Worm (Caenorhabditis elegans): ENCODE results near the gene C33B4.4.

Gene C33B4.4

DNA sequence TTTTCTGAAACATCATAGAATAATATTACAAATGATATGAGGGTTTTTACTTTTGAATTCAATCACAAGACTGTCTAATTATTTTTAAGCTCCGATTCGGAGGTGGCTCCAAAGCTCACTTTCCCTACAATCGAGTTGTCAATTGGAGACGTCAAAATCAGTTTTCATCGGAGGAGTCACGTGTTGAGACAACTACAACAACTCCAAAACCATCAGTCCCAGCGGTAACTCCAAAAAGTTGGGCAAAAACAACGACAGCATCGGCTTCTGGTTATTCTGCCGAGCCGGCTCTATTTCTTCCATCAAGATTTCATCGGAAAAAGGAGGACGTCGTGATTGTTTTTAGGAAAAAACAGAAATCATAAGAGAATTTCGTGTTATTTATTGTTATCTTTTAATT is 857 bp upstream of the C33B4.4 start:
- TF ChIP-seq unc-62 (GFP tag; optimal IDR thresholded peaks at IDR 0.05), result no peak

DNA sequence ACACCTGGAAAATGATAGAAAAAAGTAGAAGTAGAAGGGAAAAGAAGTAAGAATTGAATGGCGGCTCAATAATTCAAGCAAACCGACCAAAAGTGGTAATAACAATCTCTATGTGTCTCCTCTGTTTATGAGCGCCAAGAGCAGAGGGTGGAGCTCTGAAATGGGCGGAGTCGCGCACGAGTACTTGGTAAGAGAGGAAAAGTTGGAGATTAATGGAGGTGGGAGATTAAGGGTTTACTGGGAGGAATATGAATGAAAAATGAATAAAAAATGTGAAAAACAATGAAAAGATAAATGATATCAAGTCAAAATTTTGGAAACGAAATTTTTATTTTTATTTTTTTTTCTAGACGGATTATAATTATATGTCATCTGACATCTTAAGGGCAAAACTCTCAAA is 5.5 kb downstream of the C33B4.4 start:
- no peak for TF ChIP-seq unc-62 (GFP tag; optimal IDR thresholded peaks at IDR 0.05)

DNA sequence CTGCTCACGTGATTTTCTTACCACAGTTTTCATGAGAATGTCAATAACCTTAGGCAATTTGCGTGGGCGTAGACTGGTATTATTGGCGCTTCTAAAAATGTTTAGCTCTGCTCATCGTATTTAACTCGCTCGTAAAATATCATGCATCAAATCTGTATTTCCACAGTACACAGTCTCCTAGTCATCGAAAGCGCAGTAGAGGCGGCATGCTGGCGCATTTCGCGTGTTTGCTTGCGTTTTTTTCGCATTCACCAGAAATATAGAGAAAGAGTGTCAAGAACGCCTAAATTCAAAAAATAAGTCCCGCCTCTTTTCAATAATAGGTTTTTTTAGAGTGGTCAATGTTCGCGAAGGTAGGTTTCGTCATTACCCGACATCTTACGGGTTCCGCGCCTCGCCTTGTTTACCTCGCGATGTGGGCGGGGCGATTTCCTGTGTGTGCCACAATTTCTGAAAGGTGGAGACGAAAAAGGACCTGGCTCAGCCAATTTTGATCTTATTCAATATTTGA is 6.6 kb downstream of the C33B4.4 start:
- TF ChIP-seq unc-62 (GFP tag; optimal IDR thresholded peaks at IDR 0.05), result no peak

DNA sequence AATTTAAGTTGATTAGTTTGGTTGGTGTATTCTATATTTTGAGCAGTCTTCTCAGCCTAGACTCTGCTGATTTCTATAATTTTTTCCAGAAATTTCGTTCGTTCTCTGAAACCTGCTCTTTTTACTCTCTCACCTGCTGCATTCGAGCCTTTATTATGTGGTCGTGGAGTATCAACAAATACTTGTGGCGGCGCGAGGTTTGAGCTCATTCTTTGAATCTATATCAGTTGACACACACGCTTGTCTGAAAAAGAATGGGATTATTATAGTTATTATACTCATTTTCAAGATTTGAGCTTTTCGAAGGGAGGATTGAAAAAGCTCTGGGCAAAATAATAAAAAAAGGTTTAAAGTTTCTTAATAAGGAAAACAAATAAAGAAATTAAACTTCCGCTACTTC is 7.2 kb downstream of the C33B4.4 start:
- TF ChIP-seq unc-62 (GFP tag; optimal IDR thresholded peaks at IDR 0.05), result no peak

DNA sequence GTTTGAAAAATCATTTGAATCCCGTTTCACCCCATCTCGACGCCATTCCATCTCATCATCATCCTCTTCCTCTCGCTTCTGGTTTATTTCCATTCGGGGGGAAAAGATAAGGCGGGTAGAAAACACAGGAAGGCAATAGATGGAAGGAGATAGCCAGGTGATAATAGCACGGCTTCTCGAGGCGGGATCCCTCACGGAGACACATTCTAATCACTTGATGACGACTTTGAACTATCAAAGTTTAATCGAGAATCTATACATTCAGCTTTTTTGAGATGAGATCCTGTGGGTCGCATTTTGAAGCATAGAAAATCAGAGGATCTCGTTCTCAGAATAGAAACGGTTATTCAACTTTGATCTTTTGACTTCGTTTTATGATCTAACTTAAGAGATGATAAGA is 11.3 kb downstream of the C33B4.4 start, which contains the start of gene C33B4.2:
Gene C33B4.2 (minus strand): TSS at position 165 of the 400 bp plus-strand sequence.
- TF ChIP-seq unc-62 (GFP tag; optimal IDR thresholded peaks at IDR 0.05), result no peak

DNA sequence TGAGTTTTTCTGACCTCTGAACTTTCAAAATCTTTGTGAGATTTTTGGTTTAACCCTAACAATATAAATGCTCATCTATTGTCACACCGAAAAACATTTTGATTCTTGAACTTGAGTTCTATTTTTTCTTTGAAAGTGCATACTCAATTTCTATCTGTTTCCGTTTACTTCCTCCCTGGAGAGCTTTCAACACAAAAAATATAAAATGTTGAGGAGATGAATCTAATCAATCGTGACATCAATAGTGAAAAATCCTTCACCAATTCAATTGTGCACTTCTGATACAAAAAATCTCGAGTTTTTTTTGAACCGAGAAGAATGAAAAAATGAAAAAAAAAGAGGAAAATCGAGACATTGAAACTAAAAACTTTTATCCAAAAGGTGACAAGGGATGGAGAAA is 21.5 kb downstream of the C33B4.4 start:
- no peak for TF ChIP-seq unc-62 (GFP tag; optimal IDR thresholded peaks at IDR 0.05)

DNA sequence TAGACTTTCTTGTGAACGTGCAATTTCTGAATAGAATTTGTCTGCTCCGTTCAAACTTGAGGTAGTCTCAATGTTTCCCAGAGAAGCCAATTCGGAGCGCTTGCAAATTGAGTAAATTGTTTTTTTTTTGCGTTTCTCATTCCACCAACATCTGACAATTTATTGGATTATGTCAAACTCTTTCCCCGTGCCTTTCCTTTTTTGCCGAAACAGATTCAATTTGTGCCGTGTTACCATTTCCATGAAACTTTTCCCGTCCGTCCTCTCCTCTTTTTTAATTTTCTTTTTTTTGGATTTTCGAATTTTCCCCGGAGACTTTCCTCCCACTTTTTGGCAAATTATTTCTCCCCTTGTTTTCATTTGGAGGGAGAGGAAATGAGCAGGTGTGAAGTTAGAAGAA is 29.8 kb downstream of the C33B4.4 start:
- TF ChIP-seq unc-62 (GFP tag; optimal IDR thresholded peaks at IDR 0.05), result no peak

DNA sequence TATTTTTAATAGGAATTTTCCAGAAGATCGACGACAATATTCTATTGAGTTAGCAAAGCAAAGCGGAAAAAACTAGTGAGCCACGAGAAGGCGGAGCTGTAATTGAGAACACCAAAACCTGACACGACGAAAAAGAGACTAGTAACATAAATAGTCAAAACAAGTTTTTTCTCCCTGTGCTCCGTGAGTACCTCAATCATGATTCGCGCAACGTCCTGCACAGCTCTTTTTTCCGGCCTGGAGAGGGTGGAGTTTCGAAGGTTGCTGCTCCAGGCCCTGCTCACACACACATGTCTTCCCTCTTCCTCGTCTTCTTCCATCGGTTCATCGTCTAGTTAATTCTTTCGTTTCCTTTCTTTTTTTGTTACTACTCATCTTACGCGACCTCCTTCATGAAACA is 31.6 kb downstream of the C33B4.4 start, which contains the start of gene clh-2:
Gene clh-2 (plus strand): TSS at position 301 of the 400 bp plus-strand sequence.
- no peak for TF ChIP-seq unc-62 (GFP tag; optimal IDR thresholded peaks at IDR 0.05)

DNA sequence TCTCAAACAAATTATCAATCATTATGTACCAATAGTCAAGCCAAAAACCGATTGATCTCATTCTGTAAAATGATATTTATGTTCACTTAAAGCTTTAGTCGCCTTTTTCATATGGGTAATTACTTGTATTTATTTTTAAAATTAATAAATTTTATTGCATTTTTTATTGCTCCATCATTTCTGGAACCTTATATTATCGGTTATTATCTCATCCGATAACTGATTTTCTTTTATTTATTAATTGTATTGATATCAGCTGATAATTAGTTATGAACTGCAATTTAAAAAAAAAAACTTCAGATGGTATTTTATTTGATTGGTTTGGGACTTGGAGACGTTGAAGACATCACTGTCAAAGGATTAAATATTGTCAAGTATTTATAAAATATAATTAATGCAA is 33.4 kb downstream of the C33B4.4 start, which contains the start of gene dph-5:
Gene dph-5 (plus strand): TSS at position 301 of the 400 bp plus-strand sequence.
- no peak for TF ChIP-seq unc-62 (GFP tag; optimal IDR thresholded peaks at IDR 0.05)

DNA sequence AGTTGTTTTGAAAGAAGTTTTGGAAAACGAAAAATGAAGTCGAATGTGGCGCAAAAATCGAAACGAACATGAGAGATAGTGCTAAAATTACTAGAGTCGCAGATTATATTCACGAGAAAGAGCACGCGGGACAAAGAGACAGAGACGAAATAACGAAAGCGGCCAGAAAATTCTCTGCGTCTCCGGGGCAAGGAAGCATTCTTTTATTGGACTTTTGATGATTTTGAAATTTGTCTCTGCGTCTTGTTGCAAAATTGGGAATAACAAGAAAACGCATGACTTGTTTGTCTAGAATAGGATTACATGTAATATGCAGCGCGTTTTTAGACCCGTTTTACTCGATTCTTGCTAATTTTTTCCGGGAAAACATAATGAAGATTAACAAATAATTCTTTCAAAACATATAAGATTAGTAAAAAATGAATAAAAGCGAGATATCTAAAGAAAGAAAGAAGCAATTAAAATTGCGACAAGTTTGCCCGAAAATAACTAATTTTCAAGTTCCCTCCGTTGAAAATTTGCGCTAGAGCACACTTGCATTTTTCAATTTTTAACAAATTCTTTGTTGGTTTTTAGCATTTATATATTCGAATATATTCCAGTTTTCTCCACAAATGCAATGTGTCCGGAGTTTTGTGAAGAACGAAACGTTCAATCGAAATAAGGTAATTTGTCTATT is 35.2 kb downstream of the C33B4.4 start, which contains the start of the genes B0491.6 and pigm-1:
Gene B0491.6 (minus strand): TSS at position 466 of the 679 bp plus-strand sequence.
Gene pigm-1 (plus strand): TSS at position 568 of the 679 bp plus-strand sequence.
- no peak for TF ChIP-seq unc-62 (GFP tag; optimal IDR thresholded peaks at IDR 0.05)

DNA sequence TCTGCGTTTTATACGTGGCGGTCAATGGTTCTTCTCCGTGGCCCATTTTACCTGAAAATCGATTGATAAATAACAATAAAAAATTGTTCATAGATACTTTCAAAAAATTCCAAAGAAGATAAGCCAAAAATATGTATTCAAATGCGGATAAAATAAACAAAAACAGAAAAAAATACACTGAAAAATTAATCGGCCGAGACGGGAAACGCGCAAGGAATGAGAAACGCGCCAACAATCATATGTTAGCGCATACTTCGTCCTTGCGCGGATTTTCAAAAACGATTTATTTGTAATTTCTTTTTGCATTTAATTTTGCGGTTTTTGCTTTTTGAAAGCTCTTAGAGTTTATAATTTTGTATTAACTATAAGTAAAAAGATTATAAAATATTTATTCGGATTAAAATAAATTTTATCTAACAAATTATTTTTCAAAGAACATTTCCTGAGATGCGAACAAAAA is 37.6 kb downstream of the C33B4.4 start, which contains the start of gene nduf-11:
Gene nduf-11 (minus strand): TSS at position 51 of the 460 bp plus-strand sequence.
- TF ChIP-seq unc-62 (GFP tag; optimal IDR thresholded peaks at IDR 0.05), result no peak

DNA sequence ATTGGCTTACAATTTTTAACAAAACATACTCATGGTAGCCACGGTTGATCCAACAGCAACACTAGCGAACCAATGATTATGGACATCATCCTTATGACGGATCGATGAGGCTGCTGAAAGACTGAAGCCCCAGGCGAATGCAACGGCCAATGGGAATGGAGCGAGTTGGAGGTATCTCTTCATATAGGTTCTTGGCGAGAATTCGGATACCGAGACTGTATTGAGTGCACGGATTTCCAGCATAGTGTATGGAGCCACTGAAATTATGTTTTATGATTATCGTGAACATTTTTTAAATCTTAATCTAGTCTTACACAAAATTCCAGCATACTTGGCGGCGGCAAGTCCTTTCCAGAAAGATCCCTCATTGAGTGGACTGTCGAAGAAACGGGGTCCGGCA is 38.7 kb downstream of the C33B4.4 start:
- no peak for TF ChIP-seq unc-62 (GFP tag; optimal IDR thresholded peaks at IDR 0.05)

DNA sequence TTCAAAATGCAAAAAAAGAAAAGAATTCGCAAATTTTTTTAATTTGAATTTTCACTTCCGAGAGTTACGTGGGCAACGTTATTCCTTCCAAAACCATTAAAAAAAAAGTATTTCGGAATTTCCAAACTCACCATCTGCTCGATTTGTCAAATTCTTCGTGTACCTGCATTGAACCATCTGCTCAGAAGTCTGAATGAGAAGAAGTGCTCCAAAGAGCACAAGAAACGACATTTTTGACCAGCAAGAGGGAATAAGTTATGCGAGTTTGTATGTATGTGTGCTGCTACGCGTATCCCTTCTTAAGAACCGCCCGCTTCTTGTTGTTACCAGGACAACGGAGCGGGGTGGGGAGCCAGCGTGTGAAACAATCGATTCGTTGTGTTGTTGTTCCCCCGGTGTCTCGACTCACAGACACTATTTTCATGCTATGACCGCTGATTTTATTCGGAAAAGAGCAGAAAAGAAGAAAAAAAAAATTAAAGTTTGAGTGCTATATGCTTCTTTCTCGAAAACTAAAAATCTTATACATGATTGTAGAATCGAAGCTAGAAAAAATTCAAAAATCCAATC is 39.9 kb downstream of the C33B4.4 start, which contains the start of gene lgc-20:
Gene lgc-20 (minus strand): TSS at position 311 of the 570 bp plus-strand sequence.
- no peak for TF ChIP-seq unc-62 (GFP tag; optimal IDR thresholded peaks at IDR 0.05)

DNA sequence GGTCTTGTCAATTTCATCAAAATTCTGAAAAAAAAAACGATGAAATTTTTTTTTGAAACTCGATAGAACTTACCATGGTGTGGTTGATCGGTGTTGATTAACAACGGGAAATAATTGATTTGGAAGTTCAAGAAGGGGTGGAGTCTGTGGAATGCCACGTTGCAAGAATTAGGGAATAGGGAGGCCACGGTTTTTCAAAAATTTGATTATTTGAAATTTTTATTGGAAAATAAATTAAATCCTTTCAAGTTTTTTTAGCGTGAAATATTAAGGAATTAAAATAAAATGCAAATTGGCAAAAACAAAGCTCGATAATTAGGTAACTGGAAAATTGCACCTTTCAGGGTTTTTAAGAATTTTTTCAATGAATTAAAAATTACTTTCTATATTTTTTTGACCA is 43.7 kb downstream of the C33B4.4 start, which contains the start of gene rmd-3:
Gene rmd-3 (minus strand): TSS at position 101 of the 400 bp plus-strand sequence.
- TF ChIP-seq unc-62 (GFP tag; optimal IDR thresholded peaks at IDR 0.05), result no peak

DNA sequence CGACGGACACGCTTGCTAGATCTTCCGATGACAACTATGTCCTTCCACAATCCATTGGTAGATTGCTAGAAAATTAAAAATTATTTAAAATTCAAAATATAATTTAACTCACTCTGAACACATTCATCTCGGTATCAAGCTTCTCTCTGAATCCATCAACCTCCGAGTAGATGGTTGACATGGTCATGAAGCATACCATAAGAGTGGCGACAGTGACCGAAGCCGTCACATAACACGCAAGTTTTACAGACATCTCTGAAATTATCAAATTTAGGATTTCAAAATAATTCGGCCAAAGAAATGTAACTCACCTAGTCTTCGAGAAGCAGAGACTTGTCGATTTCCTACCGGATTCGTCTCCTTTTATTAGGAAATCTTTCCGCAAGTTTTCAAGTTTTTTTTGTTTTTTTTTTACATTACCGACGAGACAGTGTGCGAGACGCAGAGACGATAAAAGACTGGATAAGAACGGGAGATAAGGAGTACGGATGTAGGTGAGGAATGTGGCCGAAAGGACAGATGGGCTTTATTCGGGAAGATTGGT is 45.7 kb downstream of the C33B4.4 start, which contains the start of gene sqt-1:
Gene sqt-1 (minus strand): TSS at position 341 of the 544 bp plus-strand sequence.
- no peak for TF ChIP-seq unc-62 (GFP tag; optimal IDR thresholded peaks at IDR 0.05)

DNA sequence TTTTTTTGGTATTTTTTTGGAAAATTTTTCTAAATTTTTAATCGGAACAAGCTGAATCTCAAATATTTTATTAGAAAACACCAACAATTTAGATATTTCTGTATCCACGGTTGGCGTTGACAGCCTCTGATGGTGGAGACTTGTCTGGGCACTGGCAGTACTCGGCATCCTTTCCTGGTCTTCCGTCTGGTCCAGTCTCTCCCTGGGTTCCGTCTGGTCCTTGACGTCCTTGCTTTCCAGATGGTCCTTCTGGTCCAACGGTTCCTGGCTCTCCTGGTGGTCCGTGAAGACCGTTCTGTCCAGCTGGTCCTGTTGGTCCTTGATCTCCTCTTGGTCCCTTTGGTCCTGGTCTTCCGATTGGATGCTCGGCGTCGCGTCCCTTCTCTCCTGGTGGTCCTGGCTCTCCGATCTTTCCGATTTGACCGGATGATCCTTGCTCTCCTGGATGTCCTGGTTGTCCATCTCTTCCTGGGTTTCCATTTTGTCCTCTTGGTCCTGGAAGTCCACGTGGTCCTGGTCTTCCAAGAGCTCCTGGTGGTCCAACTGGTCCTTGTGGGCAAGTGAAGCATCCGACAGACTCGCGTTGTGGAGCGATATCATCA is 46.5 kb downstream of the C33B4.4 start:
- no peak for TF ChIP-seq unc-62 (GFP tag; optimal IDR thresholded peaks at IDR 0.05)
